Worm (Caenorhabditis elegans) whole organism, L2 larva: ENCODE results near the gene lir-1.

Experiments
- sma-9 ChIP-seq, 2 experiments: fragments of 150-350 bp in 1 of 2; sonication (generic microtip) in 1 of 2; optimal IDR thresholded peaks; 2 replicates each; lab custom pipeline; 2014 to 2016; ENCODE audit warnings: missing genetic modification characterization in 2 of 2, mild to moderate bottlenecking in 1 of 2, missing biosample characterization in 1 of 2, missing compliant biosample characterization in 1 of 2, missing genetic modification reagents in 1 of 2, moderate library complexity in 1 of 2
- unc-39 ChIP-seq: fragments of 150-350 bp; optimal IDR thresholded peaks from 2 replicates; lab custom pipeline; 2014; ENCODE audit warnings: missing biosample characterization, missing genetic modification characterization

- no peak for TF ChIP-seq sma-9 (GFP tag; optimal IDR thresholded peaks at IDR 0.05; lab: Kevin White, UChicago)
- no peak for TF ChIP-seq sma-9 (tag; optimal IDR thresholded peaks at IDR 0.05; lab: Kevin White, UChicago)
- TF ChIP-seq unc-39 (tag; lab: Kevin White, UChicago): no peak
These were observed 2.4 kb upstream of the lir-1 start for ce11 chrII:7669409-7669808.
